Fruit fly (Drosophila melanogaster) whole organism: ENCODE measurements around the gene EMC2A.
"Not testable (repeated sequence)": the region's sequence is repeated elsewhere in the genome, so short reads cannot be mapped to it uniquely, and the experiment has no call there.

ENCODE experiments used
- CG8478 ChIP-seq: fragments of >200 bp; optimal IDR thresholded peaks from 2 replicates; lab custom pipeline; 2018; ENCODE audit warnings: inconsistent platforms
- Dll ChIP-seq: fragments of >200 bp; optimal IDR thresholded peaks from 2 replicates; lab custom pipeline; 2017
- EcR ChIP-seq, 2 experiments: fragments of >200 bp; optimal IDR thresholded peaks; 2 replicates each; lab custom pipeline; 2017; ENCODE audit warnings: missing biosample characterization in 2 of 2, missing genetic modification characterization in 2 of 2, missing genetic modification reagents in 2 of 2
- pan ChIP-seq: fragments of >200 bp; optimal IDR thresholded peaks from 2 replicates; lab custom pipeline; 2017
- psq ChIP-seq: fragments of >200 bp; optimal IDR thresholded peaks from 2 replicates; lab custom pipeline; 2017
- usp ChIP-seq: fragments of >200 bp; optimal IDR thresholded peaks from 2 replicates; lab custom pipeline; 2017; ENCODE audit warnings: missing biosample characterization, missing genetic modification characterization, mixed read lengths

Gene EMC2A

DNA sequence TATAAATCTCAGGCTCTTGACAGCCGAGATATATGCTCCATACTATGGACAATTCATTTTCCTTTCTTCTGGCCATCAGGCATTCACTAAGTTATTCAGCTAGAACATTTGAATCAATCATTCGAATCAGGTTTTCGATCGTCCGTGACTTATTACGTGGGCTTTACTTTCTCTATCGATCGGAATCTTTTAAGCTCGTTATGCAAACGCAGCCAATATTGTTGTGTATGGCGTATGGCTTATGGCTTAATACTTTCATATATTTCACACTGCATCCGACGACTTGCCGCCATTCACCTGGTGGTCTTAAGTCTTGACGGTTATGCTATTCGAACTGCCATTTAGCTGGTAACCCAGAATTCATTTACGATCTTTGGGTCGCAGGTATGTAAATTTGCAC, 20.3 kb upstream of the EMC2A start:
- TF ChIP-seq pan (lab: Kevin White, UChicago), result no peak
- TF ChIP-seq usp (GFP tag; lab: Kevin White, UChicago), result no peak
- no peak for TF ChIP-seq CG8478 (lab: Kevin White, UChicago)
- TF ChIP-seq Dll, result no peak
- TF ChIP-seq EcR (GFP tag; optimal IDR thresholded peaks at IDR 0.05; lab: Kevin White, UChicago), result no peak
- TF ChIP-seq psq (lab: Kevin White, UChicago), result no peak

DNA sequence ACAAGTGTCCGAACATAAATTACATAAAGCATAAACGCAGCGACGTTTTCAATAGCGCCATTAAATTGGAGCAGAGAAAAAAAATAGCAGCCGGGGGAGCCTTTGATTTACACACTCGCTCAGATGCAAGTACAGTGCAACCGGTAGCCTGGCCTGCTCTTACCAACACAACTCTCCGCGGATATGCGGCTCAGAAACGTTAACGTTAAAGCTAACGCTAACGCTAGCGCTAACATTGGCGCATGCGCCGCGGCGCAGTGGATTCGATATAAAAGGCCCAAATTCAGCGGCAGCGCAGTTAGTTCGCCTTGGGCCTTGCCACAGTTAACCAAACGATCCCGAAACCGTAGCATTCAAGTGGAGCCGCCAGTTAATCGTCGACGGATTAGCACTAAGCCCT, 18.4 kb upstream of the EMC2A start, which contains the start of gene Pxd:
TSS of gene Pxd (plus strand) at position 301 of the 400 bp plus-strand sequence.
- TF ChIP-seq EcR (GFP tag; optimal IDR thresholded peaks at IDR 0.05; lab: Kevin White, UChicago), result no peak
- TF ChIP-seq usp (GFP tag; lab: Kevin White, UChicago), result no peak
- no peak for TF ChIP-seq psq (lab: Kevin White, UChicago)
- no peak for TF ChIP-seq pan (lab: Kevin White, UChicago)
- TF ChIP-seq CG8478 (lab: Kevin White, UChicago), result no peak
- TF ChIP-seq Dll, result no peak

DNA sequence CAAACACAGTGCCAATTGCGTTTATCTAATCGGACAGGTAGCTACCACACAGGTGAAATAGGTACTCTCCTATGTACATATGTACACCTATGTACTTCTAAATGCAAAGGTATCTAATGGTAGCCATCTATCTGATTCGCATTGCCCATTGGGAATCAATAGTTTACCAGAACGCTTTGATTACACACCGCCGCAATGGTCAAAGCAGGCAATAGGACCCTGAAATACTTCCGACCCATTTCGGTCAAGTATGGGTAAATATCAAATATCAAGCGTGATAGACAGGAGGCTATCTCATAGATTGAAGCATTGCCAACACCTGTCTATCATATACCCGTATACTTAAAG, 12.8 kb upstream of the EMC2A start:
- no peak for TF ChIP-seq pan (lab: Kevin White, UChicago)
- TF ChIP-seq psq (lab: Kevin White, UChicago), result no peak
- no peak for TF ChIP-seq Dll
- TF ChIP-seq CG8478 (lab: Kevin White, UChicago), result no peak
- TF ChIP-seq usp (GFP tag; lab: Kevin White, UChicago), result no peak
- no peak for TF ChIP-seq EcR (GFP tag; optimal IDR thresholded peaks at IDR 0.05; lab: Kevin White, UChicago)

dm6 chr3R:17008018-17008674, 12.3 kb upstream of the EMC2A start, which contains the start of gene CG8907:
Gene CG8907 (plus strand): TSS chr3R:17008269.
- no peak for TF ChIP-seq CG8478 (lab: Kevin White, UChicago)
- TF ChIP-seq psq (lab: Kevin White, UChicago), result no peak
- no peak for TF ChIP-seq pan (lab: Kevin White, UChicago)
- no peak for TF ChIP-seq usp (GFP tag; lab: Kevin White, UChicago)
- no peak for TF ChIP-seq EcR (GFP tag; optimal IDR thresholded peaks at IDR 0.05; lab: Kevin White, UChicago)
- no peak for TF ChIP-seq Dll

DNA sequence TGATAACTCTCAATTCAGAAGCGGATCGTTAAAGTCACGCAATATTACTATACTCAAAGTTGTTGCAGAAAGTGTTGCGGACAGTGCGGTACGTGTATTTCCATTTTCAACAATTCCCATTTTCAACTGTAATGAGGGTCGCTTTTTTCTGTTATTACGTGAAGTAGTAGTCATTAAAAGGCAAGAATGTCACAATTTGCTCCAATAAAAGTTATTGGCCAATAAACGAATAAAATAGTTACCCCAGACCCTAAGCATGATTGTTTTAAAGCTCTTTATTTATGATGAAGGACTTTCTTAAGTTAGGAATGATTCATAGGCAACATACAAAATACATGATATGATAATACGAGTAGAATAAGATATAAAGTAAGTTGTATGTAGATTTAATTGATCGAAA, 11.5 kb upstream of the EMC2A start:
- TF ChIP-seq usp (GFP tag; lab: Kevin White, UChicago) (no peak), EcR (GFP tag; optimal IDR thresholded peaks at IDR 0.05; lab: Kevin White, UChicago) (no peak), Dll (no peak), CG8478 (lab: Kevin White, UChicago) (no peak), pan (lab: Kevin White, UChicago) (no peak)

- TF ChIP-seq CG8478 (lab: Kevin White, UChicago) (no peak), usp (GFP tag; lab: Kevin White, UChicago) (no peak), Dll (no peak), EcR (GFP tag; optimal IDR thresholded peaks at IDR 0.05; lab: Kevin White, UChicago) (no peak), pan (lab: Kevin White, UChicago) (no peak), psq (lab: Kevin White, UChicago) (no peak)
Observed at dm6 chr3R:17003468-17003867, 7.6 kb upstream of the EMC2A start.

dm6 chr3R:17002218-17003110, 6.6 kb upstream of the EMC2A start, which contains the start of the genes Sf3a1 and Irc:
Gene Sf3a1 (minus strand): TSS chr3R:17002355.
Gene Irc (plus strand): TSS chr3R:17002875.
- TF ChIP-seq Dll (no peak), pan (lab: Kevin White, UChicago) (no peak), CG8478 (lab: Kevin White, UChicago) (no peak), EcR (GFP tag; optimal IDR thresholded peaks at IDR 0.05; lab: Kevin White, UChicago) (no peak), usp (GFP tag; lab: Kevin White, UChicago) (no peak), psq (lab: Kevin White, UChicago) (no peak)

DNA sequence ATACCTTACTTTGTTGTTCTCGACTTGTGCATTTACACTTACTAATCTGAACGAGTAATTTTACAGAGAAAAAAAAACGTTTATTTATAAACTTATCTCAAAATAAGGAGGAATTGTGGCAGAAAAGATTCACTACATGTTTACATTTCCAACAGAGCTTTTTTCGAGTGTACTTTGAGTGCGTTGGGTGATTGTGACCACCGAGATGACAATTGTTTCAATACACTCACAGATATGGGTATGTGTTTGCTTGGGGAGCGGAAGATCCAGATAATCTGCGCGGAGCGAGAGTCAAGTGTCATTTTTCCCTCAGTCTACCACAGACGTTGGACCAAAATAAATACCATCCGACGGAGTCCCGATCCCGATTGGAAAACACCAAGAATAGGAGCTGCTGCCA, 3.2 kb downstream of the EMC2A start, which contains the start of gene CG31274:
TSS of gene CG31274 (plus strand) at position 301 of the 400 bp plus-strand sequence.
- not testable (repeated sequence) for TF ChIP-seq Dll; CG8478 (lab: Kevin White, UChicago); psq (lab: Kevin White, UChicago)

dm6 chr3R:16991781-16992180, 4.1 kb downstream of the EMC2A start, which contains the start of gene EMC2B:
Gene EMC2B (minus strand): TSS chr3R:16991878.
- no peak for TF ChIP-seq psq (lab: Kevin White, UChicago)
- TF ChIP-seq usp (GFP tag; lab: Kevin White, UChicago), result no peak
- TF ChIP-seq CG8478 (lab: Kevin White, UChicago), result no peak
- no peak for TF ChIP-seq pan (lab: Kevin White, UChicago)

dm6 chr3R:16988514-16988913, 7.4 kb downstream of the EMC2A start, which contains the start of gene MESK4:
Gene MESK4 (plus strand): TSS chr3R:16988814.
- TF ChIP-seq CG8478 (lab: Kevin White, UChicago); EcR (GFP tag; optimal IDR thresholded peaks at IDR 0.05; lab: Kevin White, UChicago); pan (lab: Kevin White, UChicago): not testable (repeated sequence)

- no peak for TF ChIP-seq CG8478 (lab: Kevin White, UChicago)
- no peak for TF ChIP-seq EcR (GFP tag; optimal IDR thresholded peaks at IDR 0.05; lab: Kevin White, UChicago)
- TF ChIP-seq psq (lab: Kevin White, UChicago), result no peak
- no peak for TF ChIP-seq pan (lab: Kevin White, UChicago)
- no peak for TF ChIP-seq Dll
- TF ChIP-seq usp (GFP tag; lab: Kevin White, UChicago), result no peak
Observed at dm6 chr3R:16987924-16988298, 8.0 kb downstream of the EMC2A start.
